Fruit fly (Drosophila melanogaster): ENCODE measurements around the gene Usp8.

dm6 chr3R:21092829-21093228, 41.2 kb upstream of the Usp8 start:
- TF ChIP-seq cic (GFP tag; optimal IDR thresholded peaks at IDR 0.05) (no peak), pad (GFP tag; optimal IDR thresholded peaks at IDR 0.05) (no peak)

Data from whole organism, adult.